Worm (Caenorhabditis elegans) whole organism, young adult: Measurements from ENCODE around the gene F32D8.12.

Experiments
- B0336.3 ChIP-seq: fragments of 200-800 bp; sonication (Bioruptor generic); IDR thresholded peaks from 2 replicates; pipeline ENCODE4 v1.3.6; 2022; ENCODE audit warnings: missing genetic modification characterization, missing compliant biosample characterization
- C06A6.2 ChIP-seq: fragments of 200-800 bp; sonication (Bioruptor generic); conservative IDR thresholded peaks from 2 replicates; pipeline ENCODE4 v1.3.6; 2022; ENCODE audit warnings: missing genetic modification characterization, missing compliant biosample characterization
- F23B12.7 ChIP-seq: sonication (generic microtip); optimal IDR thresholded peaks from 2 replicates; lab custom pipeline; 2017; ENCODE audit warnings: missing genetic modification characterization, mild to moderate bottlenecking, missing compliant biosample characterization, antibody characterized with exemption, moderate library complexity; ENCODE audit not compliant: insufficient read depth
- F49E8.2 ChIP-seq: sonication (generic microtip); optimal IDR thresholded peaks from 3 replicates; lab custom pipeline; 2017; ENCODE audit warnings: missing genetic modification characterization, mild to moderate bottlenecking, missing compliant biosample characterization, antibody characterized with exemption, moderate library complexity; ENCODE audit not compliant: insufficient read depth
- F57A8.1 ChIP-seq: fragments of 200-800 bp; sonication (Bioruptor generic); optimal IDR thresholded peaks from 2 replicates; lab custom pipeline; 2018; ENCODE audit warnings: mild to moderate bottlenecking, missing genetic modification characterization, moderate library complexity, missing compliant biosample characterization
- F57C9.4 ChIP-seq: sonication (generic microtip); optimal IDR thresholded peaks from 2 replicates; lab custom pipeline; 2017; ENCODE audit warnings: mild to moderate bottlenecking, missing genetic modification characterization, missing compliant biosample characterization
- K11D2.4 ChIP-seq: fragments of 200-800 bp; sonication (Bioruptor generic); IDR thresholded peaks from 2 replicates; pipeline ENCODE4 v1.3.6; 2022; ENCODE audit warnings: missing genetic modification reagents, missing genetic modification characterization, missing compliant biosample characterization
- K12H6.12 ChIP-seq: fragments of 200-800 bp; sonication (Bioruptor generic); optimal IDR thresholded peaks from 2 replicates; lab custom pipeline; 2018; ENCODE audit warnings: mild to moderate bottlenecking, missing genetic modification characterization, missing compliant biosample characterization
- T26A5.8 ChIP-seq: sonication (generic microtip); optimal IDR thresholded peaks from 2 replicates; lab custom pipeline; 2016; ENCODE audit warnings: missing genetic modification characterization, missing compliant biosample characterization
- Y53G8AR.9 ChIP-seq: fragments of 200-800 bp; sonication (Bioruptor generic); conservative IDR thresholded peaks from 2 replicates; pipeline ENCODE4 v1.3.6; 2022; ENCODE audit warnings: missing genetic modification reagents, missing genetic modification characterization, missing compliant biosample characterization
- ama-1 ChIP-seq, 3 experiments: fragments of 150-350 bp in 1 of 3; sonication (generic microtip) in 2 of 3; optimal IDR thresholded peaks; 2 replicates each; lab custom pipeline; 2014 to 2018; ENCODE audit warnings: missing biosample characterization in 2 of 3, missing genetic modification characterization in 2 of 3, missing genetic modification reagents in 2 of 3
- ccch-3 ChIP-seq: fragments of 200-800 bp; sonication (Bioruptor generic); optimal IDR thresholded peaks from 2 replicates; lab custom pipeline; 2018; ENCODE audit warnings: mild to moderate bottlenecking, missing genetic modification characterization, missing compliant biosample characterization
- ceh-27 ChIP-seq: fragments of 200-800 bp; sonication (Bioruptor generic); optimal IDR thresholded peaks from 2 replicates; lab custom pipeline; 2018; ENCODE audit warnings: mild to moderate bottlenecking, missing genetic modification characterization, moderate library complexity, missing compliant biosample characterization
- ceh-79 ChIP-seq: sonication (generic microtip); optimal IDR thresholded peaks from 2 replicates; lab custom pipeline; 2017; ENCODE audit warnings: mild to moderate bottlenecking, missing genetic modification characterization, missing compliant biosample characterization
- ceh-91 ChIP-seq: fragments of 200-800 bp; sonication (Bioruptor generic); IDR thresholded peaks from 2 replicates; pipeline ENCODE4 v1.3.6; 2022; ENCODE audit warnings: missing genetic modification reagents, missing genetic modification characterization, missing compliant biosample characterization
- dpl-1 ChIP-seq: fragments of 150-350 bp; optimal IDR thresholded peaks from 2 replicates; lab custom pipeline; 2014; ENCODE audit warnings: missing biosample characterization, missing genetic modification reagents, missing genetic modification characterization
- efl-1 ChIP-seq: fragments of 150-350 bp; optimal IDR thresholded peaks from 2 replicates; lab custom pipeline; 2014; ENCODE audit warnings: missing biosample characterization, missing genetic modification reagents, missing genetic modification characterization
- egl-18 ChIP-seq: fragments of 200-800 bp; sonication (Bioruptor generic); IDR thresholded peaks from 2 replicates; pipeline ENCODE4 v1.3.6; 2022; ENCODE audit warnings: missing genetic modification reagents, missing genetic modification characterization, missing compliant biosample characterization
- egrh-3 ChIP-seq: fragments of 200-800 bp; sonication (Bioruptor generic); IDR thresholded peaks from 2 replicates; pipeline ENCODE4 v1.3.6; 2022; ENCODE audit warnings: missing genetic modification reagents, missing genetic modification characterization, missing compliant biosample characterization
- ekl-4 ChIP-seq: fragments of 200-800 bp; sonication (Bioruptor generic); IDR thresholded peaks from 2 replicates; pipeline ENCODE4 v1.3.6; 2022; ENCODE audit warnings: missing genetic modification reagents, missing genetic modification characterization, missing compliant biosample characterization
- him-1 ChIP-seq: sonication (generic microtip); optimal IDR thresholded peaks from 2 replicates; lab custom pipeline; 2016; ENCODE audit warnings: missing genotype, missing genetic modification reagents, missing genetic modification characterization, missing compliant biosample characterization
- hrde-1 ChIP-seq: sonication (generic microtip); optimal IDR thresholded peaks from 2 replicates; lab custom pipeline; 2016; ENCODE audit warnings: missing genetic modification characterization, mild to moderate bottlenecking, missing compliant biosample characterization, moderate library complexity, missing genotype, missing genetic modification reagents, borderline replicate concordance
- lin-40 ChIP-seq: sonication (generic microtip); optimal IDR thresholded peaks from 2 replicates; lab custom pipeline; 2016; ENCODE audit warnings: missing genetic modification characterization, mild to moderate bottlenecking, missing compliant biosample characterization, missing genotype, missing genetic modification reagents
- lin-54 ChIP-seq: fragments of 200-800 bp; sonication (Bioruptor generic); optimal IDR thresholded peaks from 2 replicates; lab custom pipeline; 2018; ENCODE audit warnings: mild to moderate bottlenecking, missing genetic modification characterization, missing compliant biosample characterization
- lsy-27 ChIP-seq: sonication (generic microtip); optimal IDR thresholded peaks from 2 replicates; lab custom pipeline; 2017; ENCODE audit warnings: missing genetic modification characterization, mild to moderate bottlenecking, missing compliant biosample characterization, antibody characterized with exemption, missing genotype, borderline replicate concordance; ENCODE audit not compliant: insufficient read depth
- mcd-1 ChIP-seq: fragments of 200-800 bp; sonication (Bioruptor generic); IDR thresholded peaks from 2 replicates; pipeline ENCODE4 v1.3.6; 2022; ENCODE audit warnings: missing genetic modification reagents, missing genetic modification characterization, missing compliant biosample characterization
- nfya-1 ChIP-seq: sonication (generic microtip); optimal IDR thresholded peaks from 2 replicates; lab custom pipeline; 2017; ENCODE audit warnings: antibody characterized with exemption, missing compliant biosample characterization, missing genetic modification characterization, borderline replicate concordance; ENCODE audit not compliant: insufficient read depth
- nhr-27 ChIP-seq: fragments of 200-800 bp; sonication (Bioruptor generic); optimal IDR thresholded peaks from 2 replicates; lab custom pipeline; 2018; ENCODE audit warnings: mild to moderate bottlenecking, missing genetic modification characterization, moderate library complexity, missing compliant biosample characterization
- nhr-80 ChIP-seq: sonication (generic microtip); optimal IDR thresholded peaks from 2 replicates; lab custom pipeline; 2016; ENCODE audit warnings: missing genetic modification characterization, missing compliant biosample characterization
- pha-4 ChIP-seq: fragments of 150-350 bp; sonication (generic microtip); optimal IDR thresholded peaks from 2 replicates; lab custom pipeline; 2014; ENCODE audit warnings: missing biosample characterization, missing genetic modification reagents, missing genetic modification characterization
- rpc-1 ChIP-seq, 2 experiments: fragments of 150-350 bp in 1 of 2; sonication (generic microtip) in 1 of 2; optimal IDR thresholded peaks; 2 replicates each; lab custom pipeline; 2014 to 2018; ENCODE audit warnings: missing biosample characterization in 1 of 2, missing genetic modification characterization in 1 of 2, missing genetic modification reagents in 1 of 2, missing genotype in 1 of 2
- sdz-38 ChIP-seq: sonication (generic microtip); optimal IDR thresholded peaks from 2 replicates; lab custom pipeline; 2016; ENCODE audit warnings: missing genotype, missing genetic modification characterization, missing compliant biosample characterization
- sea-2 ChIP-seq: fragments of 200-800 bp; sonication (Bioruptor generic); IDR thresholded peaks from 2 replicates; pipeline ENCODE4 v1.3.6; 2022; ENCODE audit warnings: missing genetic modification characterization, missing compliant biosample characterization
- unc-62 ChIP-seq: fragments of 150-350 bp; optimal IDR thresholded peaks from 2 replicates; lab custom pipeline; 2014; ENCODE audit warnings: missing biosample characterization, missing genetic modification reagents, missing genetic modification characterization
- zim-3 ChIP-seq: sonication (generic microtip); optimal IDR thresholded peaks from 2 replicates; lab custom pipeline; 2017; ENCODE audit warnings: mild to moderate bottlenecking, missing genetic modification characterization, moderate library complexity, missing compliant biosample characterization
- ztf-18 ChIP-seq: sonication (generic microtip); optimal IDR thresholded peaks from 2 replicates; lab custom pipeline; 2016; ENCODE audit warnings: missing genotype, mild to moderate bottlenecking, missing genetic modification characterization, missing compliant biosample characterization
- ztf-22 ChIP-seq: fragments of 200-800 bp; sonication (Bioruptor generic); optimal IDR thresholded peaks from 2 replicates; lab custom pipeline; 2018; ENCODE audit warnings: mild to moderate bottlenecking, missing genetic modification characterization, moderate library complexity, missing compliant biosample characterization

The F32D8.12 gene

DNA sequence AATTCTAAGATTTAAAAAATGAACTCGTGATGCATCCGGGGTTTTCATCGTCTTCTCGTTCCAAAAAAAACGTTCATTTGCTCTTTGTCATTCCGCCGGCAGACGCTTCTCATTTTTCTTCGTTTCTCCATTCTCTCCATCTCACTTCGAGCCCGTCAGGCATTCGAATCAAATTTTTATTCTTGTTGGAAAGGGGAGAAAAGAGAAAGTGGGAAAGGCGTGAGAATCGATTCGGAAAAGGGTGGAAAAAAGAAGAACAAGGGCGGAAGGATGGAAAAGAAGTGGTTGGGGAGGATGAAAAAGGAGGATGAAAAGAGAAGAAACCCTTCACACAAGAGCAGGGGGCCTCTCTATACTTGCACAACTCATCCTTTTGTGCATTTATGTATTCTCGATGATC is 14.0 kb upstream of the F32D8.12 start:
- TF ChIP-seq C06A6.2 (no peak), efl-1 (GFP tag; lab: Kevin White, UChicago) (no peak), him-1 (tag; lab: Kevin White, UChicago) (no peak), hrde-1 (tag; lab: Kevin White, UChicago) (no peak), lin-40 (tag; lab: Kevin White, UChicago) (no peak)

DNA sequence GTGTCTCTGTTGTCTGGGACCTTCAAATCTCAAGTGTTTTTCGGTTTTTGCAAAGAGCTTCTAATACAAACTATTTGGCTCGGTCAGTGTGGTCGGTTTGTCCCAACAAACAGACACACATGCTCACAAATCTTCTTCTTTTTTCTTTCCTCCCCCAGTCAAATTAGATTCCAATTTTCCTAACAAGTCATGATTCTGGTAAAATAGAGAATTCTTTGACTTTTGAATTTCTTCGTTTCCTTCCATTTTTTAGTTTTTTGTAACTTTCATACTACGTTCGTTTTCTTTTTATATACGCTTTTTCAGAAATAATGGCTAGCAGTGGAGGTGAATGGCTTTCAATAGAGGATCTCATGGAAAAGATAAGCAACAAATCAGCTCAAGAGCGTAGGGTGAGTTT is 12.9 kb upstream of the F32D8.12 start, which contains the start of gene F32D8.15:
Gene F32D8.15 (plus strand): TSS at position 301 of the 400 bp plus-strand sequence.
- TF ChIP-seq ztf-22 (GFP tag; lab: Kevin White, UChicago) (no peak), rpc-1 (optimal IDR thresholded peaks at IDR 0.05; lab: Kevin White, UChicago) (no peak), rpc-1 (tag; optimal IDR thresholded peaks at IDR 0.05; lab: Kevin White, UChicago) (no peak), Y53G8AR.9 (GFP tag; lab: Robert Waterston, UW) (no peak), K12H6.12 (no peak), him-1 (tag; lab: Kevin White, UChicago) (no peak), lsy-27 (tag; lab: Kevin White, UChicago) (no peak), C06A6.2 (no peak), F49E8.2 (no peak), mcd-1 (GFP tag; lab: Robert Waterston, UW) (no peak), B0336.3 (GFP tag; lab: Robert Waterston, UW) (no peak), ekl-4 (GFP tag; lab: Robert Waterston, UW) (no peak), T26A5.8 (no peak), ztf-18 (tag; lab: Kevin White, UChicago) (no peak), zim-3 (tag; lab: Kevin White, UChicago) (no peak), lin-54 (no peak), sea-2 (GFP tag; lab: Robert Waterston, UW) (no peak), F57C9.4 (tag; lab: Kevin White, UChicago) (no peak), unc-62 (GFP tag; lab: Kevin White, UChicago) (no peak), ceh-79 (tag; lab: Kevin White, UChicago) (no peak)

DNA sequence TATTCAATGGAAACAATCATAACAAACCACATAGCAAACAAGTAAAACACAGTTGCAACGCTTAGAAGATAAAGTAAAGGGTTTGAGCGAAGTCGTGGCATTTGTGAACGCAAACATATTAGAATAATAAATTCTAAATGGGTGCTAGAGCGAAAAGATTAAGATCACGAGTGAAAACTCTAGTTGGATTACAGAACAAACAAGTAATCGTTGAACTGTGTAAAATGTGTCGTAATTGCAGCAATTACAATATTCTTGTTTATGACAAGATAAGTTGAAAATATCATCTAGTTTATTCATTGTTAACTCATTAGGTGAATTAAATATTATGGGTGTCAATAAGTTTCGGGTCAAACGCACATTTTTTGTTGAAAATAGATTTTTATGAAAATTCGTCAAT is 11.9 kb upstream of the F32D8.12 start, which contains the start of gene F32D8.8:
Gene F32D8.8 (minus strand): TSS at position 101 of the 400 bp plus-strand sequence.
- no peak for TF ChIP-seq ceh-91
- no peak for TF ChIP-seq pha-4 (tag; lab: Kevin White, UChicago)
- TF ChIP-seq F23B12.7, result no peak
- TF ChIP-seq ccch-3 (GFP tag; lab: Kevin White, UChicago), result no peak
- TF ChIP-seq dpl-1 (GFP tag; lab: Kevin White, UChicago), result no peak
- TF ChIP-seq egrh-3, result no peak
- TF ChIP-seq mcd-1 (GFP tag; lab: Robert Waterston, UW), result no peak
- TF ChIP-seq sdz-38 (tag; lab: Kevin White, UChicago), result no peak
- no peak for TF ChIP-seq ztf-18 (tag; lab: Kevin White, UChicago)
- no peak for TF ChIP-seq B0336.3 (GFP tag; lab: Robert Waterston, UW)
- no peak for TF ChIP-seq ceh-27 (GFP tag; lab: Kevin White, UChicago)
- no peak for TF ChIP-seq nfya-1 (tag; lab: Kevin White, UChicago)

DNA sequence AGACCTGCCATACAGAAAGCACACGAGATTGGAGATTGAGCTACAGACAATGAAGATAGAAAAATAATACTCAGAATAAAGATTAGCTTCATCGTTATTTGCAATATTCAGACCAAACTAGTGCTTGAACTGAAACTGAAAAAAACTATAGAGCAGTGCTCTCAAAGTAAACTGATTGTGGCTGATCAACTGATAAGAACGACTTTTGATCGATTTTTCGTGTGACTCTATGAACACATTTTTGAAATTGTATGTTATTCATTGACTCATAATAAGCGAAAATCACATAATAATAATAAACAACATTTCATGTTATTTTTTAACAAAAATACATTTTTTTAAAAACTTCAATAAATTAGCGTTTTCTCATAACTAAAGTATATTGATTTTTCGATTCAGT is 10.3 kb upstream of the F32D8.12 start, which contains the start of gene spp-16:
Gene spp-16 (minus strand): TSS at position 179 of the 400 bp plus-strand sequence.
- TF ChIP-seq nhr-27 (tag; lab: Kevin White, UChicago), result no peak
- peak; percentile 50 for TF ChIP-seq nhr-80 (tag; lab: Kevin White, UChicago)
- no peak for TF ChIP-seq egl-18 (GFP tag; lab: Robert Waterston, UW)
- no peak for TF ChIP-seq dpl-1 (GFP tag; lab: Kevin White, UChicago)
- TF ChIP-seq F57A8.1 (GFP tag; lab: Kevin White, UChicago), result no peak
- TF ChIP-seq K11D2.4 (GFP tag; lab: Robert Waterston, UW), result no peak
- no peak for TF ChIP-seq lin-54
- no peak for TF ChIP-seq ama-1 (optimal IDR thresholded peaks at IDR 0.05; lab: Kevin White, UChicago)
- TF ChIP-seq ama-1 (GFP tag; optimal IDR thresholded peaks at IDR 0.05; lab: Kevin White, UChicago), result no peak
